Worm (Caenorhabditis elegans): ENCODE data around the gene F49C12.7.

DNA sequence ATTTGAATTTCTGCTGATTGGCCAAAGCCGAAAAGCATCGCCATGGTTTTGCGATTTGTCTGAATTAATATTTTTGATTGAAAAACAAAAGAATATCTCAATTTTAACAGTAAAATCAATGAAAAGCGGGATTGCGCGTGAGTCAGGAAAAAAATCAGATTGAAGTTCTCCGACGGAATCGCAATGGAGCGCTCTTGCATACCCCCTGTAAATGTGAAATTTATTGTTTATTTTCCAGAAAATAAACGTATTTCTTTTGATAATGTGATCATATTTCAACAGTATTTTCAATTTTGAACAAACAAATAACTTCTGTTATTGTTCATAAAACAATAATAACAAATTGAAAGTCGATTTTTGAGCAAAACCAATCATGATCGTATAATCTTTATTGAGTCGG, 28.9 kb upstream of the F49C12.7 start, which contains the start of gene vps-26:
- TF ChIP-seq efl-1 (GFP tag; optimal IDR thresholded peaks at IDR 0.05) (peak; percentile 22), sdz-38 (tag; optimal IDR thresholded peaks at IDR 0.05) (no peak), snpc-4 (GFP tag; optimal IDR thresholded peaks at IDR 0.05) (no peak), snpc-4 (tag; optimal IDR thresholded peaks at IDR 0.05) (peak in 1 of 4 experiments; percentile 6), unc-62 (GFP tag; optimal IDR thresholded peaks at IDR 0.05) (no peak), B0019.2 (GFP tag; conservative IDR thresholded peaks at IDR 0.05) (no peak), athp-1 (tag; optimal IDR thresholded peaks at IDR 0.05) (no peak)
